Fruit fly (Drosophila melanogaster) whole organism: Measurements from ENCODE around the gene CG10570.

Experiments
- pan ChIP-seq: fragments of >200 bp; optimal IDR thresholded peaks from 2 replicates; lab custom pipeline; 2017
- psq ChIP-seq: fragments of >200 bp; optimal IDR thresholded peaks from 2 replicates; lab custom pipeline; 2017

- TF ChIP-seq pan (lab: Kevin White, UChicago) (peak; percentile 30), psq (lab: Kevin White, UChicago) (no peak)
These were observed 15.5 kb upstream of the CG10570 start, which contains the start of gene Ugt36E1 for dm6 chr2L:18826496-18827008.
